Worm (Caenorhabditis elegans) whole organism, mixed stage, embryonic: ENCODE data around the gene F14F8.8.

Experiments
- M03D4.4 ChIP-seq: sonication (generic microtip); optimal IDR thresholded peaks from 2 replicates; lab custom pipeline; 2017; ENCODE audit warnings: mild to moderate bottlenecking, missing genetic modification characterization, missing compliant biosample characterization
- blmp-1 ChIP-seq: fragments of 150-350 bp; optimal IDR thresholded peaks from 2 replicates; lab custom pipeline; 2014; ENCODE audit warnings: missing biosample characterization, missing genetic modification characterization
- ceh-39 ChIP-seq: fragments of 150-350 bp; optimal IDR thresholded peaks from 2 replicates; lab custom pipeline; 2014; ENCODE audit warnings: missing biosample characterization, missing genetic modification characterization
- ceh-43 ChIP-seq: fragments of 200-800 bp; sonication (Bioruptor generic); optimal IDR thresholded peaks from 2 replicates; lab custom pipeline; 2018; ENCODE audit warnings: mild to moderate bottlenecking, missing genetic modification characterization, moderate library complexity, missing compliant biosample characterization
- ceh-83 ChIP-seq: fragments of 200-800 bp; sonication (Bioruptor generic); optimal IDR thresholded peaks from 2 replicates; lab custom pipeline; 2018; ENCODE audit warnings: mild to moderate bottlenecking, missing genetic modification characterization, missing compliant biosample characterization
- ces-1 ChIP-seq: fragments of 150-350 bp; optimal IDR thresholded peaks from 2 replicates; lab custom pipeline; 2014; ENCODE audit warnings: missing biosample characterization, missing genetic modification reagents, missing genetic modification characterization
- cnd-1 ChIP-seq: fragments of 200-800 bp; sonication (Bioruptor generic); optimal IDR thresholded peaks from 2 replicates; lab custom pipeline; 2018; ENCODE audit warnings: mild to moderate bottlenecking, missing genetic modification characterization, missing compliant biosample characterization
- drap-1 ChIP-seq: fragments of 200-800 bp; sonication (Bioruptor generic); optimal IDR thresholded peaks from 3 replicates; lab custom pipeline; 2018; ENCODE audit warnings: mild to moderate bottlenecking, missing genetic modification characterization, missing compliant biosample characterization
- elt-1 ChIP-seq: sonication (generic microtip); optimal IDR thresholded peaks from 2 replicates; lab custom pipeline; 2017; ENCODE audit warnings: missing genetic modification characterization, mild to moderate bottlenecking, missing compliant biosample characterization, antibody characterized with exemption, moderate library complexity, borderline replicate concordance; ENCODE audit not compliant: insufficient read depth
- elt-3 ChIP-seq: fragments of 150-350 bp; optimal IDR thresholded peaks from 2 replicates; lab custom pipeline; 2014; ENCODE audit warnings: missing biosample characterization, missing genetic modification characterization
- flh-1 ChIP-seq: fragments of 200-800 bp; sonication (Bioruptor generic); optimal IDR thresholded peaks from 2 replicates; lab custom pipeline; 2018; ENCODE audit warnings: mild to moderate bottlenecking, missing genetic modification characterization, moderate library complexity, missing compliant biosample characterization
- ham-2 ChIP-seq: fragments of 200-800 bp; sonication (Bioruptor generic); optimal IDR thresholded peaks from 2 replicates; lab custom pipeline; 2018; ENCODE audit warnings: mild to moderate bottlenecking, missing genetic modification characterization, missing compliant biosample characterization
- hlh-1 ChIP-seq: fragments of 150-350 bp; optimal IDR thresholded peaks from 2 replicates; lab custom pipeline; 2014; ENCODE audit warnings: missing biosample characterization, missing genetic modification reagents, missing genetic modification characterization
- lin-32 ChIP-seq: fragments of 200-800 bp; sonication (Bioruptor generic); optimal IDR thresholded peaks from 2 replicates; lab custom pipeline; 2018; ENCODE audit warnings: mild to moderate bottlenecking, missing genetic modification characterization, missing compliant biosample characterization
- lsy-2 ChIP-seq: fragments of 150-350 bp; optimal IDR thresholded peaks from 2 replicates; lab custom pipeline; 2014; ENCODE audit warnings: missing biosample characterization, missing genetic modification characterization
- mab-5 ChIP-seq: fragments of 150-350 bp; optimal IDR thresholded peaks from 2 replicates; lab custom pipeline; 2014; ENCODE audit warnings: missing biosample characterization, missing genetic modification characterization
- mep-1 ChIP-seq: fragments of 150-350 bp; optimal IDR thresholded peaks from 2 replicates; lab custom pipeline; 2017; ENCODE audit warnings: missing biosample characterization, missing genetic modification reagents, missing genetic modification characterization, inconsistent platforms
- mls-2 ChIP-seq: sonication (generic microtip); optimal IDR thresholded peaks from 2 replicates; lab custom pipeline; 2016; ENCODE audit warnings: mild to moderate bottlenecking, missing genetic modification characterization, moderate library complexity, missing compliant biosample characterization
- nhr-12 ChIP-seq: fragments of 150-350 bp; optimal IDR thresholded peaks from 2 replicates; lab custom pipeline; 2014; ENCODE audit warnings: missing biosample characterization, missing genetic modification characterization
- nhr-2 ChIP-seq: fragments of 150-350 bp; optimal IDR thresholded peaks from 2 replicates; lab custom pipeline; 2014; ENCODE audit warnings: missing biosample characterization, missing genetic modification characterization
- nhr-237 ChIP-seq: fragments of 150-350 bp; optimal IDR thresholded peaks from 2 replicates; lab custom pipeline; 2014; ENCODE audit warnings: missing biosample characterization, missing genetic modification characterization
- nhr-28 ChIP-seq: fragments of 150-350 bp; optimal IDR thresholded peaks from 2 replicates; lab custom pipeline; 2014; ENCODE audit warnings: missing biosample characterization, missing genetic modification characterization
- nhr-76 ChIP-seq: sonication (generic microtip); optimal IDR thresholded peaks from 2 replicates; lab custom pipeline; 2017; ENCODE audit warnings: missing biosample characterization, missing genetic modification characterization
- pha-4 ChIP-seq: fragments of 150-350 bp; optimal IDR thresholded peaks from 2 replicates; lab custom pipeline; 2018; ENCODE audit warnings: missing biosample characterization, missing genetic modification reagents, missing genetic modification characterization
- sem-2 ChIP-seq: fragments of 200-800 bp; sonication (Bioruptor generic); optimal IDR thresholded peaks from 2 replicates; lab custom pipeline; 2018; ENCODE audit warnings: mild to moderate bottlenecking, missing genetic modification characterization, missing compliant biosample characterization
- snpc-4 ChIP-seq: fragments of 150-350 bp; optimal IDR thresholded peaks from 2 replicates; lab custom pipeline; 2014; ENCODE audit warnings: missing biosample characterization, missing genetic modification characterization
- sptf-1 ChIP-seq: sonication (generic microtip); optimal IDR thresholded peaks from 2 replicates; lab custom pipeline; 2017; ENCODE audit warnings: mild to moderate bottlenecking, missing genetic modification characterization, moderate library complexity, missing compliant biosample characterization
- tbx-8 ChIP-seq: fragments of 200-800 bp; sonication (Bioruptor generic); optimal IDR thresholded peaks from 2 replicates; lab custom pipeline; 2018; ENCODE audit warnings: mild to moderate bottlenecking, missing genetic modification characterization, moderate library complexity, missing compliant biosample characterization
- unc-120 ChIP-seq: sonication (generic microtip); optimal IDR thresholded peaks from 2 replicates; lab custom pipeline; 2017; ENCODE audit warnings: missing genetic modification characterization, missing compliant biosample characterization; ENCODE audit not compliant: poor library complexity, severe bottlenecking
- unc-39 ChIP-seq: fragments of 150-350 bp; optimal IDR thresholded peaks from 2 replicates; lab custom pipeline; 2014; ENCODE audit warnings: missing biosample characterization, missing genetic modification characterization
- unc-62 ChIP-seq: fragments of 150-350 bp; optimal IDR thresholded peaks from 2 replicates; lab custom pipeline; 2014; ENCODE audit warnings: missing biosample characterization, missing genetic modification reagents, missing genetic modification characterization
- zip-8 ChIP-seq: fragments of 150-350 bp; optimal IDR thresholded peaks from 2 replicates; lab custom pipeline; 2014; ENCODE audit warnings: missing biosample characterization, missing genetic modification characterization
- ztf-11 ChIP-seq: fragments of 150-350 bp; optimal IDR thresholded peaks from 2 replicates; lab custom pipeline; 2014; ENCODE audit warnings: missing biosample characterization, missing genetic modification characterization

F14F8.8 gene

ce11 chrV:16697178-16697577 is 25.1 kb upstream of the F14F8.8 start, which contains the start of gene srw-41:
srw-41 (plus strand) TSS chrV:16697478.
- TF ChIP-seq M03D4.4 (tag; lab: Kevin White, UChicago) (no peak), ces-1 (GFP tag; lab: Kevin White, UChicago) (no peak), zip-8 (no peak), nhr-12 (tag; lab: Kevin White, UChicago) (no peak), hlh-1 (tag; lab: Kevin White, UChicago) (no peak), lin-32 (GFP tag; lab: Kevin White, UChicago) (no peak), ceh-43 (GFP tag; lab: Kevin White, UChicago) (no peak), blmp-1 (tag; lab: Kevin White, UChicago) (no peak), ham-2 (GFP tag; lab: Kevin White, UChicago) (no peak), ceh-83 (GFP tag; lab: Kevin White, UChicago) (no peak), sem-2 (GFP tag; lab: Kevin White, UChicago) (no peak), ceh-39 (tag; lab: Kevin White, UChicago) (no peak), ztf-11 (tag; lab: Kevin White, UChicago) (no peak), nhr-76 (no peak), nhr-28 (tag; lab: Kevin White, UChicago) (no peak), lsy-2 (tag; lab: Kevin White, UChicago) (no peak), elt-1 (tag; lab: Kevin White, UChicago) (no peak)

ce11 chrV:16695499-16695898 is 23.4 kb upstream of the F14F8.8 start:
- TF ChIP-seq pha-4 (tag; lab: Kevin White, UChicago), result no peak
- TF ChIP-seq zip-8, result no peak
- no peak for TF ChIP-seq sptf-1 (tag; lab: Kevin White, UChicago)
- TF ChIP-seq unc-39 (tag; lab: Kevin White, UChicago), result no peak
- TF ChIP-seq M03D4.4 (tag; lab: Kevin White, UChicago), result no peak
- TF ChIP-seq hlh-1 (tag; lab: Kevin White, UChicago), result no peak
- TF ChIP-seq lin-32 (GFP tag; lab: Kevin White, UChicago), result no peak
- no peak for TF ChIP-seq snpc-4 (tag; lab: Kevin White, UChicago)
- TF ChIP-seq ces-1 (GFP tag; lab: Kevin White, UChicago), result no peak
- no peak for TF ChIP-seq tbx-8 (GFP tag; lab: Kevin White, UChicago)
- TF ChIP-seq sem-2 (GFP tag; lab: Kevin White, UChicago), result no peak

- TF ChIP-seq nhr-76, result no peak
- no peak for TF ChIP-seq nhr-2 (tag; lab: Kevin White, UChicago)
- no peak for TF ChIP-seq unc-62 (GFP tag; lab: Kevin White, UChicago)
- no peak for TF ChIP-seq drap-1
- TF ChIP-seq ces-1 (GFP tag; lab: Kevin White, UChicago), result no peak
- no peak for TF ChIP-seq ztf-11 (tag; lab: Kevin White, UChicago)
- no peak for TF ChIP-seq blmp-1 (tag; lab: Kevin White, UChicago)
- TF ChIP-seq mls-2, result no peak
- TF ChIP-seq mab-5 (tag; lab: Kevin White, UChicago), result no peak
Observed at ce11 chrV:16694538-16694937, 22.4 kb upstream of the F14F8.8 start, which contains the start of gene srz-101. srz-101 (plus strand) TSS chrV:16694838.

ce11 chrV:16693732-16694131 is 21.6 kb upstream of the F14F8.8 start, which contains the start of gene srw-42:
srw-42 (minus strand) TSS chrV:16693832.
- TF ChIP-seq nhr-76, result no peak
- TF ChIP-seq zip-8, result no peak
- no peak for TF ChIP-seq unc-62 (GFP tag; lab: Kevin White, UChicago)
- TF ChIP-seq mep-1 (tag; lab: Kevin White, UChicago), result no peak
- no peak for TF ChIP-seq elt-3 (tag; lab: Kevin White, UChicago)
- TF ChIP-seq ceh-83 (GFP tag; lab: Kevin White, UChicago), result no peak
- TF ChIP-seq, all 35 proteins: peak for 0

- no peak for TF ChIP-seq ceh-83 (GFP tag; lab: Kevin White, UChicago)
- no peak for TF ChIP-seq tbx-8 (GFP tag; lab: Kevin White, UChicago)
- no peak for TF ChIP-seq lsy-2 (tag; lab: Kevin White, UChicago)
- TF ChIP-seq ztf-11 (tag; lab: Kevin White, UChicago), result no peak
- no peak for TF ChIP-seq unc-120 (tag; lab: Kevin White, UChicago)
- TF ChIP-seq flh-1 (GFP tag; lab: Kevin White, UChicago), result no peak
- no peak for TF ChIP-seq elt-1 (tag; lab: Kevin White, UChicago)
- TF ChIP-seq sptf-1 (tag; lab: Kevin White, UChicago), result no peak
- TF ChIP-seq zip-8, result no peak
- TF ChIP-seq hlh-1 (tag; lab: Kevin White, UChicago), result no peak
- no peak for TF ChIP-seq nhr-237 (tag; lab: Kevin White, UChicago)
- TF ChIP-seq cnd-1 (tag; lab: Kevin White, UChicago), result no peak
- no peak for TF ChIP-seq drap-1
- TF ChIP-seq nhr-2 (tag; lab: Kevin White, UChicago), result no peak
- no peak for TF ChIP-seq lin-32 (GFP tag; lab: Kevin White, UChicago)
- TF ChIP-seq, all 35 proteins: peak for 0
Observed at ce11 chrV:16692988-16693387, 20.9 kb upstream of the F14F8.8 start.
